Worm (Caenorhabditis elegans): Measurements from ENCODE around the gene nhr-7.

DNA sequence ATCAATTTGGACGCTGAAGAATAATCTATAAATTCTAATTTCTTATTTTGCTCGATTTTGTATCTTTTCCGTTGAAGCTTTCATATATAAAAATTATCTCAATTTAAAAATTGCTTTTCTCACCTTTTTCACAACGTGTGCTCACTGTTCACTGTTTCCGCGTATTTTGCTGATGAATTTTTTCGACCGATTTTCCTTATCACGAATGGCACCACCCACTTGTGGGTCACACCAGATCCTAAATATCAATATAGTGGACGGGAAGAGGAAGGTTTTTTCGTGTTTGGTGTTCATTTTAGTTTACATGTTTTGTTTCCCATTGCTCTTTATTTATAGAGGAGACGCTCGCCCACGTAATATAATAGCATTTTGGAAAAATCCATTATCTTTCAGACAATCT, 44.5 kb upstream of the nhr-7 start:
- TF ChIP-seq ama-1 (optimal IDR thresholded peaks at IDR 0.05), result no peak
- no peak for TF ChIP-seq nhr-11 (tag; optimal IDR thresholded peaks at IDR 0.05)
- no peak for TF ChIP-seq ZK546.5 (tag; optimal IDR thresholded peaks at IDR 0.05)
- TF ChIP-seq nhr-237 (tag; optimal IDR thresholded peaks at IDR 0.05), result no peak
- no peak for TF ChIP-seq F13H6.1 (tag; optimal IDR thresholded peaks at IDR 0.05)
- TF ChIP-seq zag-1 (tag; optimal IDR thresholded peaks at IDR 0.05), result no peak
- no peak for TF ChIP-seq unc-62 (GFP tag; optimal IDR thresholded peaks at IDR 0.05)
